Worm (Caenorhabditis elegans) whole organism, early embryonic: ENCODE data around the gene F02D8.4.

ENCODE experiments used
- aly-1 ChIP-seq: sonication (generic microtip); optimal IDR thresholded peaks from 2 replicates; lab custom pipeline; 2016; ENCODE audit warnings: missing genetic modification characterization, missing compliant biosample characterization
- ama-1 ChIP-seq: fragments of 150-350 bp; optimal IDR thresholded peaks from 2 replicates; lab custom pipeline; 2014
- hmg-4 ChIP-seq: fragments of 200-800 bp; sonication (Bioruptor generic); optimal IDR thresholded peaks from 2 replicates; lab custom pipeline; 2018; ENCODE audit warnings: mild to moderate bottlenecking, missing genetic modification characterization, missing compliant biosample characterization
- scrt-1 ChIP-seq: fragments of 200-800 bp; sonication (Bioruptor generic); IDR thresholded peaks from 2 replicates; pipeline ENCODE4 v1.3.6; 2022; ENCODE audit warnings: missing genetic modification characterization, missing compliant biosample characterization
- sea-1 ChIP-seq: fragments of 200-800 bp; sonication (Bioruptor generic); conservative IDR thresholded peaks from 2 replicates; pipeline ENCODE4 v1.3.6; 2022; ENCODE audit warnings: missing genetic modification characterization, missing compliant biosample characterization
- tbx-11 ChIP-seq: fragments of 200-800 bp; sonication (Bioruptor generic); IDR thresholded peaks from 2 replicates; pipeline ENCODE4 v1.3.6; 2022; ENCODE audit warnings: missing genetic modification characterization, missing compliant biosample characterization

ce11 chrV:15012542-15013301 lies 28.0 kb downstream of the F02D8.4 start:
- no peak for TF ChIP-seq ama-1 (lab: Kevin White, UChicago)
- no peak for TF ChIP-seq aly-1 (tag; lab: Kevin White, UChicago)
- no peak for TF ChIP-seq sea-1 (GFP tag; lab: Robert Waterston, UW)
- no peak for TF ChIP-seq tbx-11 (GFP tag; lab: Robert Waterston, UW)
- TF ChIP-seq hmg-4 (GFP tag; lab: Kevin White, UChicago), result no peak
- no peak for TF ChIP-seq scrt-1 (GFP tag; lab: Robert Waterston, UW)
